Fruit fly (Drosophila melanogaster): ENCODE results near the gene CG3842.
A peak's percentile ranks its signal among the peaks of the same experiment; 100 is the strongest.

The CG3842 gene

dm6 chrX:6311516-6311915 is 26.0 kb upstream of the CG3842 start (continued):
- TF ChIP-seq CG16815 (GFP tag; optimal IDR thresholded peaks at IDR 0.05) (no peak), ewg (GFP tag; optimal IDR thresholded peaks at IDR 0.05) (no peak), nmo (GFP tag; optimal IDR thresholded peaks at IDR 0.05) (peak; percentile 36), usp (GFP tag; optimal IDR thresholded peaks at IDR 0.05) (no peak), CG2712 (tag; optimal IDR thresholded peaks at IDR 0.05) (peak; percentile 9), dmrt99B (tag; optimal IDR thresholded peaks at IDR 0.05) (peak; percentile 52), pan (optimal IDR thresholded peaks at IDR 0.05) (no peak), pan (GFP tag; optimal IDR thresholded peaks at IDR 0.05 in 1 of 2, IDR thresholded peaks at IDR 0.05 in 1 of 2) (peak in 1 of 2 experiments; percentile 10), CG30020 (tag; optimal IDR thresholded peaks at IDR 0.05) (no peak), twi (tag; optimal IDR thresholded peaks at IDR 0.05) (no peak), Myb (GFP tag; optimal IDR thresholded peaks at IDR 0.05) (no peak), CG12155 (GFP tag; optimal IDR thresholded peaks at IDR 0.05) (no peak), CG2202 (tag; optimal IDR thresholded peaks at IDR 0.05) (no peak), row (GFP tag; IDR thresholded peaks at IDR 0.05) (peak; percentile 54), sens (GFP tag) (peak; percentile 71), Jarid2 (GFP tag; optimal IDR thresholded peaks at IDR 0.05) (no peak), cg (GFP tag; optimal IDR thresholded peaks at IDR 0.05) (no peak), CG4328 (GFP tag; optimal IDR thresholded peaks at IDR 0.05) (no peak), wdn (GFP tag; IDR thresholded peaks at IDR 0.05) (no peak), unpg (GFP tag; optimal IDR thresholded peaks at IDR 0.05) (peak; percentile 34), sob (GFP tag; IDR thresholded peaks at IDR 0.05) (peak; percentile 41; the same call in 1 of the 2 replicates), crol (GFP tag; IDR thresholded peaks at IDR 0.05) (peak; percentile 65), CG3065 (GFP tag; optimal IDR thresholded peaks at IDR 0.05) (no peak), TFAM (GFP tag; optimal IDR thresholded peaks at IDR 0.05) (no peak), CG10543 (GFP tag; optimal IDR thresholded peaks at IDR 0.05) (no peak), D (optimal IDR thresholded peaks at IDR 0.05) (no peak), D (GFP tag; optimal IDR thresholded peaks at IDR 0.05) (no peak), Six4 (GFP tag; optimal IDR thresholded peaks at IDR 0.05) (no peak), Nf-YA (GFP tag; IDR thresholded peaks at IDR 0.05) (no peak), CG2116 (GFP tag; optimal IDR thresholded peaks at IDR 0.05) (no peak), ttk (GFP tag; IDR thresholded peaks at IDR 0.05) (peak; percentile 34; the same call in 1 of the 2 replicates), CG8765 (GFP tag; IDR thresholded peaks at IDR 0.05) (no peak), CG11696 (GFP tag; IDR thresholded peaks at IDR 0.05) (no peak), CG18619 (GFP tag; optimal IDR thresholded peaks at IDR 0.05) (no peak), CG11695 (GFP tag; IDR thresholded peaks at IDR 0.05) (no peak), al (GFP tag; IDR thresholded peaks at IDR 0.05) (no peak), sima (GFP tag; optimal IDR thresholded peaks at IDR 0.05) (no peak), insv (GFP tag; optimal IDR thresholded peaks at IDR 0.05) (no peak), CG1529 (GFP tag; optimal IDR thresholded peaks at IDR 0.05) (no peak), CG6765 (GFP tag; optimal IDR thresholded peaks at IDR 0.05) (no peak), sna (GFP tag; IDR thresholded peaks at IDR 0.05; ENCODE audit: partially characterized antibody) (no peak), slbo (GFP tag; IDR thresholded peaks at IDR 0.05) (0 out of 2 replicates have a peak, but pooled peaks have one; percentile 41), Dbx (GFP tag; IDR thresholded peaks at IDR 0.05) (no peak), bsh (GFP tag; optimal IDR thresholded peaks at IDR 0.05) (peak in 1 of 2 experiments; percentile 29), dan (GFP tag; IDR thresholded peaks at IDR 0.05) (no peak), slou (GFP tag; optimal IDR thresholded peaks at IDR 0.05) (no peak), Fer1 (GFP tag; optimal IDR thresholded peaks at IDR 0.05) (peak; percentile 16), hb (GFP tag; IDR thresholded peaks at IDR 0.05; ENCODE audit: partially characterized antibody) (no peak), CG15269 (tag; optimal IDR thresholded peaks at IDR 0.05) (peak; percentile 8), Xrp1 (GFP tag; IDR thresholded peaks at IDR 0.05) (0 out of 2 replicates have a peak, but pooled peaks have one; percentile 28), CG15696 (tag; optimal IDR thresholded peaks at IDR 0.05) (no peak), CG9215 (GFP tag; IDR thresholded peaks at IDR 0.05) (0 out of 2 replicates have a peak, but pooled peaks have one; percentile 7)

Measured in whole organism, embryonic.